Worm (Caenorhabditis elegans) whole organism, early embryonic: ENCODE data around the gene F53F4.7.

Experiments used
- F13C5.2 ChIP-seq: sonication (generic microtip); optimal IDR thresholded peaks from 2 replicates; lab custom pipeline; 2017; ENCODE audit warnings: mild to moderate bottlenecking, missing genetic modification characterization, inconsistent platforms, missing compliant biosample characterization
- ama-1 ChIP-seq: fragments of 150-350 bp; optimal IDR thresholded peaks from 2 replicates; lab custom pipeline; 2014
- ets-7 ChIP-seq: sonication (generic microtip); optimal IDR thresholded peaks from 2 replicates; lab custom pipeline; 2016; ENCODE audit warnings: missing genotype, missing genetic modification characterization, missing compliant biosample characterization
- hmg-4 ChIP-seq: fragments of 200-800 bp; sonication (Bioruptor generic); optimal IDR thresholded peaks from 2 replicates; lab custom pipeline; 2018; ENCODE audit warnings: mild to moderate bottlenecking, missing genetic modification characterization, missing compliant biosample characterization
- scrt-1 ChIP-seq: fragments of 200-800 bp; sonication (Bioruptor generic); IDR thresholded peaks from 2 replicates; pipeline ENCODE4 v1.3.6; 2022; ENCODE audit warnings: missing genetic modification characterization, missing compliant biosample characterization
- tbx-11 ChIP-seq: fragments of 200-800 bp; sonication (Bioruptor generic); IDR thresholded peaks from 2 replicates; pipeline ENCODE4 v1.3.6; 2022; ENCODE audit warnings: missing genetic modification characterization, missing compliant biosample characterization
- tra-4 ChIP-seq: sonication (generic microtip); optimal IDR thresholded peaks from 2 replicates; lab custom pipeline; 2017; ENCODE audit warnings: missing genetic modification characterization, missing compliant biosample characterization

- TF ChIP-seq tbx-11 (GFP tag; lab: Robert Waterston, UW) = no peak
- TF ChIP-seq ets-7 (tag; lab: Kevin White, UChicago) = no peak
- TF ChIP-seq scrt-1 = no peak
- no peak for TF ChIP-seq ama-1
- no peak for TF ChIP-seq tra-4 (tag; lab: Kevin White, UChicago)
- TF ChIP-seq F13C5.2 = no peak
- TF ChIP-seq hmg-4 (GFP tag; lab: Kevin White, UChicago) = no peak
These were observed 42.0 kb downstream of the F53F4.7 start, which contains the start of gene C50B8.4 for ce11 chrV:13571714-13572258.
